Fruit fly (Drosophila melanogaster) whole organism, prepupa: ENCODE measurements around the gene CG32219.

Source experiments
- CG10631 ChIP-seq: fragments of 200-800 bp; sonication (Bioruptor generic); optimal IDR thresholded peaks from 2 replicates; lab custom pipeline; 2016; ENCODE audit warnings: missing biosample characterization, missing genetic modification characterization
- CG10669 ChIP-seq: fragments of 200-800 bp; sonication (Bioruptor generic); optimal IDR thresholded peaks from 3 replicates; lab custom pipeline; 2018; ENCODE audit warnings: missing biosample characterization, mild to moderate bottlenecking, missing genetic modification characterization, moderate library complexity
- CG11294 ChIP-seq: fragments of 200-800 bp; sonication (Bioruptor generic); IDR thresholded peaks from 2 replicates; pipeline ENCODE4 v1.3.6; 2022; ENCODE audit warnings: missing biosample characterization, missing genetic modification characterization
- CG15336 ChIP-seq: fragments of 200-800 bp; sonication (Bioruptor generic); IDR thresholded peaks from 2 replicates; pipeline ENCODE4 v1.3.6; 2022; ENCODE audit warnings: missing biosample characterization, missing genetic modification characterization
- CG3032 ChIP-seq: fragments of 200-800 bp; optimal IDR thresholded peaks from 2 replicates; lab custom pipeline; 2019; ENCODE audit warnings: missing biosample characterization, mild to moderate bottlenecking, missing genetic modification characterization, moderate library complexity
- CG32006 ChIP-seq: fragments of 200-800 bp; sonication (Bioruptor generic); optimal IDR thresholded peaks from 3 replicates; lab custom pipeline; 2017; ENCODE audit warnings: missing biosample characterization, mild to moderate bottlenecking, missing genetic modification characterization
- CG6808 ChIP-seq: fragments of 200-800 bp; sonication (Bioruptor generic); optimal IDR thresholded peaks from 3 replicates; lab custom pipeline; 2017; ENCODE audit warnings: missing biosample characterization, missing genetic modification characterization, mild to moderate bottlenecking, moderate library complexity, missing genetic modification reagents
- CG7368 ChIP-seq: fragments of 200-800 bp; sonication (Bioruptor generic); optimal IDR thresholded peaks from 3 replicates; lab custom pipeline; 2016; ENCODE audit warnings: missing biosample characterization, missing genetic modification characterization
- CG8119 ChIP-seq: fragments of 200-800 bp; sonication (Bioruptor generic); IDR thresholded peaks from 3 replicates; pipeline ENCODE4 v1.3.6; 2022; ENCODE audit warnings: missing biosample characterization, missing genetic modification characterization
- CG8632 ChIP-seq: fragments of 200-800 bp; sonication (Bioruptor generic); optimal IDR thresholded peaks from 3 replicates; lab custom pipeline; 2016; ENCODE audit warnings: missing biosample characterization, missing genetic modification characterization
- CG9139 ChIP-seq: fragments of 200-800 bp; sonication (Bioruptor generic); optimal IDR thresholded peaks from 3 replicates; lab custom pipeline; 2017; ENCODE audit warnings: missing biosample characterization, mild to moderate bottlenecking, missing genetic modification characterization
- Eip93F ChIP-seq: fragments of 200-800 bp; sonication (Bioruptor generic); optimal IDR thresholded peaks from 2 replicates; lab custom pipeline; 2016; ENCODE audit warnings: missing biosample characterization, mild to moderate bottlenecking, missing genetic modification characterization
- Ets21C ChIP-seq: fragments of 200-800 bp; sonication (Bioruptor generic); optimal IDR thresholded peaks from 3 replicates; lab custom pipeline; 2016; ENCODE audit warnings: missing biosample characterization, missing genetic modification characterization
- Ets96B ChIP-seq: fragments of 200-800 bp; optimal IDR thresholded peaks from 2 replicates; lab custom pipeline; 2019; ENCODE audit warnings: missing biosample characterization, mild to moderate bottlenecking, missing genetic modification characterization, moderate library complexity
- Gug ChIP-seq: fragments of 200-800 bp; sonication (Bioruptor generic); IDR thresholded peaks from 2 replicates; pipeline ENCODE4 v1.3.6; 2022; ENCODE audit warnings: missing biosample characterization, missing genetic modification characterization
- Hr38 ChIP-seq: sonication (Bioruptor generic); optimal IDR thresholded peaks from 2 replicates; lab custom pipeline; 2016; ENCODE audit warnings: missing biosample characterization, missing genetic modification characterization
- Hr39 ChIP-seq: fragments of 200-800 bp; sonication (Bioruptor generic); optimal IDR thresholded peaks from 2 replicates; lab custom pipeline; 2016; ENCODE audit warnings: missing biosample characterization, missing genetic modification characterization
- OdsH ChIP-seq: fragments of 200-800 bp; sonication (Bioruptor generic); optimal IDR thresholded peaks from 3 replicates; lab custom pipeline; 2016; ENCODE audit warnings: missing biosample characterization, missing genetic modification characterization
- cyc ChIP-seq: fragments of 200-800 bp; sonication (Bioruptor generic); optimal IDR thresholded peaks from 3 replicates; lab custom pipeline; 2016; ENCODE audit warnings: missing biosample characterization, missing genetic modification characterization
- dac ChIP-seq: fragments of 200-800 bp; sonication (Bioruptor generic); optimal IDR thresholded peaks from 2 replicates; lab custom pipeline; 2017; ENCODE audit warnings: missing biosample characterization, mild to moderate bottlenecking, missing genetic modification characterization
- esn ChIP-seq: fragments of 200-800 bp; sonication (Bioruptor generic); optimal IDR thresholded peaks from 2 replicates; lab custom pipeline; 2016; ENCODE audit warnings: missing biosample characterization, mild to moderate bottlenecking, missing genetic modification characterization, moderate library complexity
- fd59A ChIP-seq: fragments of 200-800 bp; sonication (Bioruptor generic); optimal IDR thresholded peaks from 2 replicates; lab custom pipeline; 2017; ENCODE audit warnings: missing biosample characterization, mild to moderate bottlenecking, missing genetic modification characterization, missing genetic modification reagents
- fkh ChIP-seq: fragments of 200-800 bp; sonication (Bioruptor generic); optimal IDR thresholded peaks from 3 replicates; lab custom pipeline; 2017; ENCODE audit warnings: missing biosample characterization, mild to moderate bottlenecking, missing genetic modification characterization, moderate library complexity
- pdm3 ChIP-seq: fragments of 200-800 bp; sonication (Bioruptor generic); optimal IDR thresholded peaks from 3 replicates; lab custom pipeline; 2016; ENCODE audit warnings: missing biosample characterization, missing genetic modification characterization
- svp ChIP-seq: fragments of 200-800 bp; sonication (Bioruptor generic); peaks from one replicate; lab custom pipeline; 2016; ENCODE audit warnings: missing biosample characterization, missing genetic modification characterization
- topi ChIP-seq: fragments of 200-800 bp; sonication (Bioruptor generic); optimal IDR thresholded peaks from 3 replicates; lab custom pipeline; 2016; ENCODE audit warnings: missing biosample characterization, missing genetic modification characterization
- vri ChIP-seq: fragments of 200-800 bp; sonication (Bioruptor generic); optimal IDR thresholded peaks from 3 replicates; lab custom pipeline; 2016; ENCODE audit warnings: missing biosample characterization, mild to moderate bottlenecking, missing genetic modification characterization

The CG32219 gene

dm6 chr3L:19988891-19989290 lies 38.0 kb upstream of the CG32219 start, which contains the start of gene Csas:
Gene Csas (minus strand): TSS chr3L:19988991.
- no peak for TF ChIP-seq Hr39 (GFP tag; lab: Kevin White, UChicago)
- TF ChIP-seq CG6808 (GFP tag; lab: Kevin White, UChicago): no peak
- no peak for TF ChIP-seq esn (GFP tag; lab: Kevin White, UChicago)
- no peak for TF ChIP-seq Ets96B (tag; lab: Kevin White, UChicago)
- no peak for TF ChIP-seq CG9139 (GFP tag; lab: Kevin White, UChicago)
- no peak for TF ChIP-seq fd59A (GFP tag; lab: Kevin White, UChicago)
- no peak for TF ChIP-seq Gug (GFP tag; lab: Robert Waterston, UW)
- peak; percentile 29; the same call in 1 of the 2 replicates for TF ChIP-seq CG15336 (GFP tag; lab: Robert Waterston, UW)
- TF ChIP-seq, all 60 proteins: peak for 1

- TF ChIP-seq Ets21C (GFP tag; lab: Kevin White, UChicago) (no peak), fkh (GFP tag; lab: Kevin White, UChicago) (no peak), CG8119 (GFP tag; lab: Robert Waterston, UW) (no peak), CG10669 (GFP tag; lab: Kevin White, UChicago) (no peak), CG3032 (tag; lab: Kevin White, UChicago) (no peak)
Observed at dm6 chr3L:19985768-19986167, 34.8 kb upstream of the CG32219 start, which contains the start of the genes hale and schuy. Gene hale (minus strand): TSS chr3L:19985868. Gene schuy (plus strand): TSS chr3L:19986093.

dm6 chr3L:19981385-19981784 lies 30.4 kb upstream of the CG32219 start, which contains the start of gene CG17732:
Gene CG17732 (plus strand): TSS chr3L:19981685.
- TF ChIP-seq cyc: no peak

dm6 chr3L:19979592-19979991 lies 28.7 kb upstream of the CG32219 start, which contains the start of gene CG14182:
Gene CG14182 (minus strand): TSS chr3L:19979812.
- TF ChIP-seq fkh (GFP tag; lab: Kevin White, UChicago): peak; percentile 91
- no peak for TF ChIP-seq CG8632 (GFP tag; lab: Kevin White, UChicago)
- no peak for TF ChIP-seq CG11294 (GFP tag; lab: Robert Waterston, UW)

dm6 chr3L:19978088-19978487 lies 27.2 kb upstream of the CG32219 start:
- no peak for TF ChIP-seq CG10631
- TF ChIP-seq OdsH (GFP tag; lab: Kevin White, UChicago): no peak
- no peak for TF ChIP-seq Hr38 (GFP tag; lab: Kevin White, UChicago)
- no peak for TF ChIP-seq Eip93F (GFP tag; lab: Kevin White, UChicago)
- no peak for TF ChIP-seq fkh (GFP tag; lab: Kevin White, UChicago)
- TF ChIP-seq pdm3 (GFP tag; lab: Kevin White, UChicago): no peak
- TF ChIP-seq svp (GFP tag; lab: Kevin White, UChicago): no peak
- no peak for TF ChIP-seq topi
- TF ChIP-seq CG8119 (GFP tag; lab: Robert Waterston, UW): no peak
- no peak for TF ChIP-seq esn (GFP tag; lab: Kevin White, UChicago)
- no peak for TF ChIP-seq CG32006
- TF ChIP-seq dac (GFP tag; lab: Kevin White, UChicago): no peak
- TF ChIP-seq Gug (GFP tag; lab: Robert Waterston, UW): no peak
- no peak for TF ChIP-seq vri (GFP tag; lab: Kevin White, UChicago)
- TF ChIP-seq CG15336 (GFP tag; lab: Robert Waterston, UW): no peak

dm6 chr3L:19968725-19969598 lies 18.0 kb upstream of the CG32219 start:
- peak; percentile 52 for TF ChIP-seq svp (GFP tag; lab: Kevin White, UChicago)
- no peak for TF ChIP-seq CG7368 (GFP tag; lab: Kevin White, UChicago)
